Worm (Caenorhabditis elegans) whole organism, L3 larva: Measurements from ENCODE around the gene Y67D8A.2.

Experiments used
- R02D3.7 ChIP-seq: fragments of 150-350 bp; optimal IDR thresholded peaks from 2 replicates; lab custom pipeline; 2014; ENCODE audit warnings: missing biosample characterization, missing genetic modification characterization
- aly-2 ChIP-seq: fragments of 150-350 bp; optimal IDR thresholded peaks from 2 replicates; lab custom pipeline; 2014; ENCODE audit warnings: missing biosample characterization, missing genetic modification characterization
- ama-1 ChIP-seq: fragments of 150-350 bp; optimal IDR thresholded peaks from 2 replicates; lab custom pipeline; 2018
- ceh-16 ChIP-seq: sonication (generic microtip); optimal IDR thresholded peaks from 2 replicates; lab custom pipeline; 2017; ENCODE audit warnings: missing biosample characterization, missing genetic modification characterization
- ceh-28 ChIP-seq: fragments of 150-350 bp; optimal IDR thresholded peaks from 2 replicates; lab custom pipeline; 2014; ENCODE audit warnings: missing biosample characterization, missing genetic modification reagents, missing genetic modification characterization
- ceh-82 ChIP-seq: fragments of 150-350 bp; optimal IDR thresholded peaks from 2 replicates; lab custom pipeline; 2014; ENCODE audit warnings: missing biosample characterization, missing genetic modification characterization
- daf-12 ChIP-seq: fragments of 150-350 bp; optimal IDR thresholded peaks from 2 replicates; lab custom pipeline; 2014; ENCODE audit warnings: missing biosample characterization, missing genetic modification reagents, missing genetic modification characterization
- egl-27 ChIP-seq: sonication (generic microtip); optimal IDR thresholded peaks from 4 replicates; lab custom pipeline; 2017; ENCODE audit warnings: missing biosample characterization, missing genetic modification reagents, missing genetic modification characterization
- elt-1 ChIP-seq: fragments of 150-350 bp; optimal IDR thresholded peaks from 2 replicates; lab custom pipeline; 2014; ENCODE audit warnings: missing biosample characterization, missing genetic modification characterization
- elt-2 ChIP-seq: sonication (generic microtip); optimal IDR thresholded peaks from 2 replicates; lab custom pipeline; 2016; ENCODE audit warnings: missing genetic modification reagents, mild to moderate bottlenecking, missing genetic modification characterization, missing compliant biosample characterization
- elt-3 ChIP-seq, 3 experiments: fragments of 150-350 bp in 1 of 3; sonication (generic microtip) in 2 of 3; optimal IDR thresholded peaks; 2 replicates in 2 of 3; 4 replicates in 1 of 3; lab custom pipeline; 2014 to 2017; ENCODE audit warnings: missing biosample characterization in 3 of 3, missing genetic modification characterization in 3 of 3
- eor-1 ChIP-seq, 2 experiments: fragments of 150-350 bp; optimal IDR thresholded peaks; 2 replicates each; lab custom pipeline; 2014 to 2018; ENCODE audit warnings: missing biosample characterization in 2 of 2, missing genetic modification characterization in 2 of 2
- fkh-10 ChIP-seq: sonication (generic microtip); optimal IDR thresholded peaks from 2 replicates; lab custom pipeline; 2017; ENCODE audit warnings: missing biosample characterization, missing genetic modification reagents, missing genetic modification characterization
- fkh-2 ChIP-seq: fragments of 150-350 bp; optimal IDR thresholded peaks from 2 replicates; lab custom pipeline; 2014; ENCODE audit warnings: missing biosample characterization, missing genetic modification reagents, missing genetic modification characterization
- fos-1 ChIP-seq: fragments of 150-350 bp; optimal IDR thresholded peaks from 2 replicates; lab custom pipeline; 2014; ENCODE audit warnings: missing biosample characterization, missing genetic modification characterization
- hmg-11 ChIP-seq: sonication (generic microtip); optimal IDR thresholded peaks from 2 replicates; lab custom pipeline; 2016; ENCODE audit warnings: missing genetic modification characterization, missing compliant biosample characterization
- jun-1 ChIP-seq: fragments of 150-350 bp; optimal IDR thresholded peaks from 2 replicates; lab custom pipeline; 2014; ENCODE audit warnings: missing biosample characterization, missing genetic modification reagents, missing genetic modification characterization
- lsy-12 ChIP-seq: sonication (generic microtip); optimal IDR thresholded peaks from 2 replicates; lab custom pipeline; 2016; ENCODE audit warnings: mild to moderate bottlenecking, missing genetic modification characterization, missing compliant biosample characterization
- mdl-1 ChIP-seq: fragments of 150-350 bp; optimal IDR thresholded peaks from 2 replicates; lab custom pipeline; 2014; ENCODE audit warnings: missing biosample characterization, missing genetic modification characterization
- nfya-1 ChIP-seq: sonication (generic microtip); optimal IDR thresholded peaks from 2 replicates; lab custom pipeline; 2017; ENCODE audit warnings: missing genetic modification characterization, mild to moderate bottlenecking, missing compliant biosample characterization, antibody characterized with exemption, moderate library complexity; ENCODE audit not compliant: insufficient read depth
- nhr-23 ChIP-seq: fragments of 150-350 bp; optimal IDR thresholded peaks from 2 replicates; lab custom pipeline; 2014; ENCODE audit warnings: missing biosample characterization, missing genetic modification reagents, missing genetic modification characterization
- nhr-25 ChIP-seq: sonication (generic microtip); optimal IDR thresholded peaks from 2 replicates; lab custom pipeline; 2017; ENCODE audit warnings: missing biosample characterization, missing genetic modification characterization
- nhr-43 ChIP-seq: sonication (generic microtip); optimal IDR thresholded peaks from 2 replicates; lab custom pipeline; 2016; ENCODE audit warnings: mild to moderate bottlenecking, missing genetic modification characterization, missing compliant biosample characterization; ENCODE audit not compliant: poor library complexity, severe bottlenecking
- nhr-76 ChIP-seq: fragments of 150-350 bp; sonication (generic microtip); optimal IDR thresholded peaks from 5 replicates; lab custom pipeline; 2014; ENCODE audit warnings: missing biosample characterization, missing genetic modification characterization
- nhr-77 ChIP-seq: fragments of 150-350 bp; optimal IDR thresholded peaks from 2 replicates; lab custom pipeline; 2014; ENCODE audit warnings: missing biosample characterization, missing genetic modification characterization
- pha-4 ChIP-seq: fragments of 150-350 bp; optimal IDR thresholded peaks from 2 replicates; lab custom pipeline; 2014; ENCODE audit warnings: missing biosample characterization, missing genetic modification reagents, missing genetic modification characterization
- pqm-1 ChIP-seq: fragments of 150-350 bp; optimal IDR thresholded peaks from 2 replicates; lab custom pipeline; 2017; ENCODE audit warnings: missing biosample characterization, missing genetic modification characterization, inconsistent platforms
- sea-2 ChIP-seq: fragments of 150-350 bp; sonication (generic microtip); optimal IDR thresholded peaks from 4 replicates; lab custom pipeline; 2014; ENCODE audit warnings: missing biosample characterization, missing genetic modification reagents, missing genetic modification characterization
- skn-1 ChIP-seq: fragments of 150-350 bp; optimal IDR thresholded peaks from 2 replicates; lab custom pipeline; 2014; ENCODE audit warnings: missing biosample characterization, missing genetic modification characterization
- snpc-4 ChIP-seq: fragments of 150-350 bp; optimal IDR thresholded peaks from 2 replicates; lab custom pipeline; 2014; ENCODE audit warnings: missing biosample characterization, missing genetic modification characterization
- tbx-2 ChIP-seq: sonication (generic microtip); optimal IDR thresholded peaks from 2 replicates; lab custom pipeline; 2016; ENCODE audit warnings: mild to moderate bottlenecking, missing genetic modification characterization, missing compliant biosample characterization
- unc-39 ChIP-seq: sonication (generic microtip); optimal IDR thresholded peaks from 4 replicates; lab custom pipeline; 2017; ENCODE audit warnings: missing biosample characterization, missing genetic modification characterization
- unc-62 ChIP-seq: fragments of 150-350 bp; sonication (generic microtip); optimal IDR thresholded peaks from 4 replicates; lab custom pipeline; 2014; ENCODE audit warnings: missing biosample characterization, missing genetic modification reagents, missing genetic modification characterization
- ztf-11 ChIP-seq: fragments of 150-350 bp; optimal IDR thresholded peaks from 2 replicates; lab custom pipeline; 2014; ENCODE audit warnings: missing biosample characterization, missing genetic modification characterization
- ztf-4 ChIP-seq: fragments of 150-350 bp; optimal IDR thresholded peaks from 2 replicates; lab custom pipeline; 2014; ENCODE audit warnings: missing biosample characterization, missing genetic modification characterization

Y67D8A.2 gene

ce11 chrIV:3233429-3233885 lies 11.2 kb downstream of the Y67D8A.2 start:
- TF ChIP-seq pha-4 (tag; lab: Kevin White, UChicago) (peak; percentile 47), nhr-76 (no peak), fos-1 (tag; lab: Kevin White, UChicago) (no peak), nhr-43 (tag; lab: Kevin White, UChicago) (peak; percentile 83), nfya-1 (tag; lab: Kevin White, UChicago) (peak; percentile 19), elt-1 (tag; lab: Kevin White, UChicago) (no peak), ceh-28 (tag; lab: Kevin White, UChicago) (peak; percentile 72), sea-2 (GFP tag; lab: Kevin White, UChicago) (no peak), nhr-25 (peak; percentile 73), ztf-11 (no peak), elt-2 (tag; lab: Kevin White, UChicago) (peak; percentile 20), ceh-82 (no peak), snpc-4 (tag; lab: Kevin White, UChicago) (peak; percentile 16), lsy-12 (tag; lab: Kevin White, UChicago) (peak; percentile 57), R02D3.7 (tag; lab: Kevin White, UChicago) (no peak), nhr-23 (tag; lab: Kevin White, UChicago) (peak; percentile 64), ama-1 (lab: Kevin White, UChicago) (no peak), tbx-2 (tag; lab: Kevin White, UChicago) (peak; percentile 12), jun-1 (tag; lab: Kevin White, UChicago) (peak; percentile 23)

DNA sequence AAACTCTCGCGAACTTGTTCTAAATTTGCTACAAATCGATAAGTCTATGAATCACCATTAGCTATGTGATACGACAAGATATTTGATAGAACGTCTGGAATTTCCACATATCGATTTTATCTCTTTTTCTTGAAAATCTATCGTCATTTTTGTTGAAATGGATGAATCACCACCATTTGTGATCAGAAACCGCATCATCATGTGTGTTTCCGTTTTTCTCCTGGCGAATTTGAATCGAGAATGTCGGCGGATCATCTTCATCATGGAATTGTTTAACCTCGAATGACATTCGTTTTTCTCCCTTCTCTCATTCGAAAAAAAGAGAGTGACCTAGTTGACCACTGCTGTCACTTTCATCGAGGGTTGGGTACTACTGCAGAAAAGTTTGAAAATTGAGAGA lies 12.0 kb downstream of the Y67D8A.2 start:
- TF ChIP-seq nfya-1 (tag; lab: Kevin White, UChicago), result no peak
- no peak for TF ChIP-seq fkh-10
- TF ChIP-seq hmg-11 (tag; lab: Kevin White, UChicago), result no peak
- no peak for TF ChIP-seq tbx-2 (tag; lab: Kevin White, UChicago)
- peak; percentile 12 for TF ChIP-seq nhr-25
- no peak for TF ChIP-seq nhr-77 (tag; lab: Kevin White, UChicago)
- TF ChIP-seq nhr-43 (tag; lab: Kevin White, UChicago), result peak; percentile 81
- TF ChIP-seq ceh-28 (tag; lab: Kevin White, UChicago), result peak; percentile 67
- peak; percentile 12 for TF ChIP-seq egl-27 (tag; lab: Kevin White, UChicago)
- peak in 1 of 3 experiments; percentile 31 for TF ChIP-seq elt-3 (tag; optimal IDR thresholded peaks at IDR 0.05; lab: Kevin White, UChicago)
- no peak for TF ChIP-seq unc-39 (tag; lab: Kevin White, UChicago)
- TF ChIP-seq eor-1 (tag; optimal IDR thresholded peaks at IDR 0.05; lab: Kevin White, UChicago), result no peak
- TF ChIP-seq nhr-23 (tag; lab: Kevin White, UChicago), result peak; percentile 92
- no peak for TF ChIP-seq skn-1 (tag; lab: Kevin White, UChicago)

ce11 chrIV:3246873-3247272 lies 24.6 kb downstream of the Y67D8A.2 start:
- no peak for TF ChIP-seq nhr-76
- TF ChIP-seq elt-2 (tag; lab: Kevin White, UChicago), result no peak
- TF ChIP-seq aly-2, result no peak
- no peak for TF ChIP-seq elt-3 (tag; optimal IDR thresholded peaks at IDR 0.05; lab: Kevin White, UChicago)
- no peak for TF ChIP-seq nhr-43 (tag; lab: Kevin White, UChicago)
- TF ChIP-seq mdl-1, result no peak
- TF ChIP-seq fkh-2 (tag; lab: Kevin White, UChicago), result no peak
- TF ChIP-seq pqm-1 (tag; lab: Kevin White, UChicago), result no peak
- TF ChIP-seq ceh-16 (tag; lab: Kevin White, UChicago), result no peak
- TF ChIP-seq ztf-11, result no peak
- no peak for TF ChIP-seq fkh-10
- TF ChIP-seq R02D3.7 (tag; lab: Kevin White, UChicago), result no peak
- TF ChIP-seq unc-39 (tag; lab: Kevin White, UChicago), result no peak
- TF ChIP-seq hmg-11 (tag; lab: Kevin White, UChicago), result no peak
- no peak for TF ChIP-seq ztf-4 (tag; lab: Kevin White, UChicago)
- no peak for TF ChIP-seq daf-12 (tag; lab: Kevin White, UChicago)
- TF ChIP-seq unc-62, result no peak
- TF ChIP-seq lsy-12 (tag; lab: Kevin White, UChicago), result no peak

ce11 chrIV:3250020-3250419 lies 27.8 kb downstream of the Y67D8A.2 start:
- TF ChIP-seq pqm-1 (tag; lab: Kevin White, UChicago), result no peak
- TF ChIP-seq, all 47 proteins: peak for 0
